Worm (Caenorhabditis elegans) whole organism, L4 larva: ENCODE data around the gene D2089.3.

ENCODE experiments used
- F26F4.8 ChIP-seq: fragments of 200-800 bp; sonication (Bioruptor generic); conservative IDR thresholded peaks from 2 replicates; pipeline ENCODE4 v1.3.6; 2022; ENCODE audit warnings: missing genetic modification characterization, missing compliant biosample characterization
- F37D6.2 ChIP-seq: sonication (generic microtip); optimal IDR thresholded peaks from 2 replicates; lab custom pipeline; 2016; ENCODE audit warnings: mild to moderate bottlenecking, missing genetic modification characterization, missing compliant biosample characterization
- F44E2.7 ChIP-seq: fragments of 200-800 bp; sonication (Bioruptor generic); IDR thresholded peaks from 2 replicates; pipeline ENCODE4 v2.1.2; 2022; ENCODE audit warnings: missing genetic modification characterization, missing compliant biosample characterization
- Y48G9A.11 ChIP-seq: fragments of 200-800 bp; sonication (Bioruptor generic); IDR thresholded peaks from 2 replicates; pipeline ENCODE4 v1.3.6; 2022; ENCODE audit warnings: missing genetic modification reagents, missing genetic modification characterization, missing compliant biosample characterization
- ZK546.5 ChIP-seq, 2 experiments: sonication (generic microtip); optimal IDR thresholded peaks; 2 replicates each; lab custom pipeline; 2017; ENCODE audit warnings: missing biosample characterization in 2 of 2, missing genetic modification characterization in 2 of 2
- aha-1 ChIP-seq: fragments of 150-350 bp; peaks from one replicate; lab custom pipeline; 2014; ENCODE audit warnings: missing biosample characterization, missing genetic modification characterization
- aly-2 ChIP-seq: sonication (generic microtip); optimal IDR thresholded peaks from 2 replicates; lab custom pipeline; 2018; ENCODE audit warnings: missing biosample characterization, missing genetic modification characterization
- ama-1 ChIP-seq: fragments of 150-350 bp; optimal IDR thresholded peaks from 2 replicates; lab custom pipeline; 2014; ENCODE audit warnings: inconsistent platforms, mixed read lengths
- ceh-44 ChIP-seq: fragments of 200-800 bp; sonication (Bioruptor generic); IDR thresholded peaks from 2 replicates; pipeline ENCODE4 v1.3.6; 2022; ENCODE audit warnings: missing genetic modification reagents, missing genetic modification characterization, missing compliant biosample characterization
- ceh-82 ChIP-seq: sonication (generic microtip); optimal IDR thresholded peaks from 2 replicates; lab custom pipeline; 2017; ENCODE audit warnings: missing biosample characterization, missing genetic modification characterization
- daf-16 ChIP-seq, 3 experiments: sonication (generic microtip); optimal IDR thresholded peaks; 2 replicates each; lab custom pipeline; 2016 to 2017; ENCODE audit warnings: missing genetic modification characterization in 3 of 3, missing genetic modification reagents in 3 of 3, mild to moderate bottlenecking in 2 of 3, missing compliant biosample characterization in 2 of 3, missing biosample characterization in 1 of 3, moderate library complexity in 1 of 3
- dmd-9 ChIP-seq: fragments of 200-800 bp; sonication (Bioruptor generic); IDR thresholded peaks from 2 replicates; pipeline ENCODE4 v1.3.6; 2022; ENCODE audit warnings: missing genetic modification reagents, missing genetic modification characterization, missing compliant biosample characterization
- duxl-1 ChIP-seq: sonication (generic microtip); optimal IDR thresholded peaks from 2 replicates; lab custom pipeline; 2016; ENCODE audit warnings: mild to moderate bottlenecking, missing genetic modification characterization, moderate library complexity, missing compliant biosample characterization; ENCODE audit not compliant: poor library complexity
- dve-1 ChIP-seq: sonication (generic microtip); optimal IDR thresholded peaks from 2 replicates; lab custom pipeline; 2017; ENCODE audit warnings: antibody characterized with exemption, mild to moderate bottlenecking, missing genetic modification characterization, missing compliant biosample characterization; ENCODE audit not compliant: insufficient read depth
- egl-27 ChIP-seq: sonication (generic microtip); optimal IDR thresholded peaks from 3 replicates; lab custom pipeline; 2017; ENCODE audit warnings: missing biosample characterization, missing genetic modification reagents, missing genetic modification characterization
- hif-1 ChIP-seq, 2 experiments: sonication (generic microtip); optimal IDR thresholded peaks; 2 replicates each; lab custom pipeline; 2016 to 2017; ENCODE audit warnings: missing compliant biosample characterization in 2 of 2, missing genetic modification characterization in 2 of 2, missing genetic modification reagents in 2 of 2, missing genotype in 2 of 2, mild to moderate bottlenecking in 1 of 2
- hlh-11 ChIP-seq: fragments of 200-800 bp; sonication (Bioruptor generic); optimal IDR thresholded peaks from 2 replicates; lab custom pipeline; 2018; ENCODE audit warnings: mild to moderate bottlenecking, missing genetic modification characterization, missing compliant biosample characterization
- hmg-1.1 ChIP-seq: fragments of 200-800 bp; sonication (Bioruptor generic); IDR thresholded peaks from 2 replicates; pipeline ENCODE4 v1.3.6; 2022; ENCODE audit warnings: missing genetic modification reagents, missing genetic modification characterization, missing compliant biosample characterization
- jun-1 ChIP-seq: fragments of 150-350 bp; optimal IDR thresholded peaks from 2 replicates; lab custom pipeline; 2014; ENCODE audit warnings: missing biosample characterization, missing genetic modification reagents, missing genetic modification characterization
- lin-13 ChIP-seq: fragments of 150-350 bp; optimal IDR thresholded peaks from 2 replicates; lab custom pipeline; 2014; ENCODE audit warnings: missing biosample characterization, missing genetic modification reagents, missing genetic modification characterization
- lin-38 ChIP-seq: fragments of 200-800 bp; sonication (Bioruptor generic); IDR thresholded peaks from 2 replicates; pipeline ENCODE4 v1.3.6; 2022; ENCODE audit warnings: missing genetic modification reagents, missing genetic modification characterization, missing compliant biosample characterization
- lir-3 ChIP-seq: sonication (generic microtip); optimal IDR thresholded peaks from 2 replicates; lab custom pipeline; 2016; ENCODE audit warnings: mild to moderate bottlenecking, missing genetic modification characterization, missing compliant biosample characterization
- lsy-2 ChIP-seq, 2 experiments: fragments of 150-350 bp in 1 of 2; sonication (generic microtip) in 1 of 2; optimal IDR thresholded peaks; 2 replicates each; lab custom pipeline; 2014 to 2017; ENCODE audit warnings: missing biosample characterization in 2 of 2, missing genetic modification characterization in 2 of 2
- madf-5 ChIP-seq, 2 experiments: fragments of 200-800 bp; sonication (Bioruptor generic); IDR thresholded peaks; 2 replicates each; pipeline ENCODE4 v1.3.6; 2022; ENCODE audit warnings: missing compliant biosample characterization in 2 of 2, missing genetic modification characterization in 2 of 2
- mep-1 ChIP-seq: fragments of 150-350 bp; sonication (generic microtip); optimal IDR thresholded peaks from 3 replicates; lab custom pipeline; 2014; ENCODE audit warnings: missing biosample characterization, missing genetic modification characterization
- mes-2 ChIP-seq: sonication (generic microtip); optimal IDR thresholded peaks from 2 replicates; lab custom pipeline; 2016; ENCODE audit warnings: missing genotype, mild to moderate bottlenecking, missing genetic modification characterization, missing compliant biosample characterization; ENCODE audit not compliant: poor library complexity, severe bottlenecking
- mxl-2 ChIP-seq: fragments of 200-800 bp; sonication (Bioruptor generic); conservative IDR thresholded peaks from 2 replicates; pipeline ENCODE4 v1.3.6; 2022; ENCODE audit warnings: missing genetic modification reagents, missing genetic modification characterization, missing compliant biosample characterization
- mxl-3 ChIP-seq: fragments of 200-800 bp; sonication (Bioruptor generic); optimal IDR thresholded peaks from 2 replicates; lab custom pipeline; 2018; ENCODE audit warnings: mild to moderate bottlenecking, missing genetic modification characterization, missing compliant biosample characterization
- nhr-102 ChIP-seq: sonication (generic microtip); optimal IDR thresholded peaks from 2 replicates; lab custom pipeline; 2016; ENCODE audit warnings: mild to moderate bottlenecking, missing genetic modification characterization, moderate library complexity, missing compliant biosample characterization
- nhr-11 ChIP-seq: fragments of 150-350 bp; optimal IDR thresholded peaks from 2 replicates; lab custom pipeline; 2014; ENCODE audit warnings: missing biosample characterization, missing genetic modification characterization
- nhr-25 ChIP-seq: sonication (generic microtip); optimal IDR thresholded peaks from 2 replicates; lab custom pipeline; 2017; ENCODE audit warnings: missing genetic modification characterization, mild to moderate bottlenecking, missing compliant biosample characterization, antibody characterized with exemption, moderate library complexity, borderline replicate concordance; ENCODE audit not compliant: insufficient read depth
- nhr-28 ChIP-seq: fragments of 150-350 bp; optimal IDR thresholded peaks from 2 replicates; lab custom pipeline; 2014; ENCODE audit warnings: missing biosample characterization, missing genetic modification characterization
- nhr-42 ChIP-seq: fragments of 200-800 bp; sonication (Bioruptor generic); IDR thresholded peaks from 2 replicates; pipeline ENCODE4 v1.3.6; 2022; ENCODE audit warnings: missing genetic modification characterization, missing compliant biosample characterization
- nhr-48 ChIP-seq: sonication (generic microtip); optimal IDR thresholded peaks from 2 replicates; lab custom pipeline; 2016; ENCODE audit warnings: mild to moderate bottlenecking, missing genetic modification characterization, missing compliant biosample characterization
- nhr-77 ChIP-seq: fragments of 150-350 bp; optimal IDR thresholded peaks from 2 replicates; lab custom pipeline; 2014; ENCODE audit warnings: missing biosample characterization, missing genetic modification characterization
- pha-4 ChIP-seq, 2 experiments: fragments of 150-350 bp in 1 of 2; fragments of 200-800 bp in 1 of 2; sonication (Bioruptor generic) in 1 of 2; IDR thresholded peaks in 1 of 2; optimal IDR thresholded peaks in 1 of 2; 2 replicates each; pipeline versions ENCODE4 v1.3.6 to Lab custom; 2014 to 2022; ENCODE audit warnings: missing genetic modification characterization in 2 of 2, missing genetic modification reagents in 2 of 2, missing biosample characterization in 1 of 2, missing compliant biosample characterization in 1 of 2
- rbr-2 ChIP-seq: sonication (generic microtip); optimal IDR thresholded peaks from 2 replicates; lab custom pipeline; 2016; ENCODE audit warnings: missing genotype, missing genetic modification characterization, missing compliant biosample characterization
- saeg-2 ChIP-seq: fragments of 200-800 bp; sonication (Bioruptor generic); IDR thresholded peaks from 2 replicates; pipeline ENCODE4 v1.3.6; 2022; ENCODE audit warnings: missing genetic modification reagents, missing genetic modification characterization, missing compliant biosample characterization
- set-16 ChIP-seq: fragments of 200-800 bp; sonication (Bioruptor generic); IDR thresholded peaks from 2 replicates; pipeline ENCODE4 v1.3.6; 2022; ENCODE audit warnings: missing genetic modification reagents, missing genetic modification characterization, missing compliant biosample characterization
- skn-1 ChIP-seq: fragments of 150-350 bp; optimal IDR thresholded peaks from 2 replicates; lab custom pipeline; 2014; ENCODE audit warnings: missing biosample characterization, missing genetic modification characterization
- snpc-1.2 ChIP-seq: fragments of 200-800 bp; sonication (Bioruptor generic); IDR thresholded peaks from 2 replicates; pipeline ENCODE4 v1.3.6; 2022; ENCODE audit warnings: missing genetic modification reagents, missing genetic modification characterization, missing compliant biosample characterization
- unc-130 ChIP-seq: sonication (generic microtip); optimal IDR thresholded peaks from 2 replicates; lab custom pipeline; 2016; ENCODE audit warnings: missing genetic modification reagents, missing genetic modification characterization, missing compliant biosample characterization
- unc-39 ChIP-seq: sonication (generic microtip); optimal IDR thresholded peaks from 2 replicates; lab custom pipeline; 2017; ENCODE audit warnings: missing biosample characterization, missing genetic modification characterization
- unc-62 ChIP-seq, 3 experiments: fragments of 150-350 bp in 1 of 3; sonication (generic microtip); optimal IDR thresholded peaks in 2 of 3; peaks in 1 of 3; 1 replicate in 1 of 3; 2 replicates in 2 of 3; lab custom pipeline; 2014 to 2017; ENCODE audit warnings: missing biosample characterization in 3 of 3, missing genetic modification characterization in 3 of 3, missing genetic modification reagents in 3 of 3, missing genotype in 1 of 3
- zfp-2 ChIP-seq: sonication (generic microtip); optimal IDR thresholded peaks from 2 replicates; lab custom pipeline; 2016; ENCODE audit warnings: mild to moderate bottlenecking, missing genetic modification characterization, missing compliant biosample characterization

D2089.3 gene

DNA sequence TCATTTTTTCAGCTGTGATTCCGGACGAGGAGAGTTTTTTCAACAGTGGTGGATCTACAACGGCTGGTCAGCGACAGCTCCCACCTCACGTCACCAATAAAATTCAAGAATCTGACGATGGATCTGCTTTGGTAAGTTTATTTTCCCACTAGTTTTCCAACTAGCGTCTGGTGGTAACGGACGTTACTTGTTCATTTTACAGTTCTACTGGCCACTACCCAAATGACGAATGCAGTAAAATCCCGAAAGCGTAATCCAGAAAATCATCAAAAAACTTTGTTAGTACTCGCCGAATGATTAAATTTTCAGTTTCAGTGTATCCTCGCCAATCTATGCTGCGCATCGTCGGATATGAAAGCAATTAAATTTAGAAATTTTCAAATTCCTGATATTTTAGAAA, 5.3 kb downstream of the D2089.3 start:
- TF ChIP-seq duxl-1 (tag; lab: Kevin White, UChicago) (no peak), saeg-2 (GFP tag; lab: Robert Waterston, UW) (no peak), pha-4 (GFP tag; IDR thresholded peaks at IDR 0.05; lab: Robert Waterston, UW) (no peak), pha-4 (tag; optimal IDR thresholded peaks at IDR 0.05; lab: Kevin White, UChicago) (no peak), aha-1 (tag; lab: Kevin White, UChicago) (peak; percentile 59)

DNA sequence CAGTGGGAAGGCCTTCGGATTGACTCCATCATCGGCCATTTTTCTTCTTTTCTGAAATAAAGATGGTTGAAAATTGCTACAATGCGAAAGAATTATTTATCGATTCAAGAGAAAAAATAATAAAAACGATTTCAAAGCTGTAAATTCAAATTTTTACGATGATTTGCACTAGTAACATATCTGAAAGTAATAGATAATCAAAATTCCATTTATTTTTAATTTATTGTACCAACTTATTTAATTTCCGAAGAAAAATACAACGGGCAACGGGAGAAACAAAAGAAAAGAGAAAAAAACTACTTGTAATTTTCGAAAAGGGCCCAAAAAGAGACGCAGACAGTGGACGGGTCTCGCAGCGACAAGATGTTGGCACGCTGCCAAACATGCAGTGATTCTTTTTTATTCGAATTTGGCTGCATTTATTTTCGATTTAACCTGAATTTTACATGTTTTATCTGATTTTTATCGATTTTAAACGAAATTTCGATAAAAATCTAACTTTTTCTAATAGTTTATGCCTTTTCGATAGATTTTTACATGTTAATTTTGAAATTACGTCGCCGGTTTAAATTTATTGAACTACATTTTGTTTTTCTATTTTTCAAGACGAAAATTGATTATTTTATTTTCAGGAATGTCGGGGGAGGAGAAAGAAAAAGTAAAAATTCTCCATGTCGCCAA, 6.2 kb downstream of the D2089.3 start, which contains the start of the genes snu-13 and rsp-7:
Gene snu-13, minus strand, starts transcription at position 51 of the 681 bp plus-strand sequence.
Gene rsp-7, plus strand, starts transcription at position 631 of the 681 bp plus-strand sequence.
- peak; percentile 69 for TF ChIP-seq nhr-77 (tag; lab: Kevin White, UChicago)
- TF ChIP-seq unc-39 = no peak
- no peak for TF ChIP-seq egl-27 (tag; lab: Kevin White, UChicago)
- peak; percentile 68 for TF ChIP-seq zfp-2 (tag; lab: Kevin White, UChicago)
- no peak for TF ChIP-seq mxl-2
- 0 out of 2 replicates have a peak, but pooled peaks have one; percentile 19 for TF ChIP-seq pha-4 (GFP tag; IDR thresholded peaks at IDR 0.05; lab: Robert Waterston, UW)
- peak; percentile 71 for TF ChIP-seq pha-4 (tag; optimal IDR thresholded peaks at IDR 0.05; lab: Kevin White, UChicago)
- no peak for TF ChIP-seq skn-1 (tag; lab: Kevin White, UChicago)
- TF ChIP-seq rbr-2 (tag; lab: Kevin White, UChicago) = peak; percentile 25
- TF ChIP-seq ceh-44 = no peak
- peak; percentile 71 for TF ChIP-seq lin-13
- peak; percentile 36 for TF ChIP-seq nhr-28 (tag; lab: Kevin White, UChicago)
- TF ChIP-seq Y48G9A.11 (GFP tag; lab: Robert Waterston, UW) = no peak
- TF ChIP-seq nhr-11 (tag; lab: Kevin White, UChicago) = peak; percentile 58
- TF ChIP-seq daf-16 (GFP tag; optimal IDR thresholded peaks at IDR 0.05; lab: Kevin White, UChicago) = no peak
- peak; percentile 12 for TF ChIP-seq daf-16 (tag; optimal IDR thresholded peaks at IDR 0.05; lab: Kevin White, UChicago)
- TF ChIP-seq unc-130 (GFP tag; lab: Kevin White, UChicago) = no peak
- TF ChIP-seq hmg-1.1 (GFP tag; lab: Robert Waterston, UW) = 0 out of 2 replicates have a peak, but pooled peaks have one; percentile 37
- TF ChIP-seq ceh-82 (tag; lab: Kevin White, UChicago) = no peak
- no peak for TF ChIP-seq jun-1 (tag; lab: Kevin White, UChicago)
- TF ChIP-seq F26F4.8 (GFP tag; lab: Robert Waterston, UW) = no peak
- TF ChIP-seq set-16 (GFP tag; lab: Robert Waterston, UW) = no peak
- no peak for TF ChIP-seq lir-3 (tag; lab: Kevin White, UChicago)
- TF ChIP-seq snpc-1.2 (GFP tag; lab: Robert Waterston, UW) = no peak
- TF ChIP-seq lsy-2 (tag; optimal IDR thresholded peaks at IDR 0.05; lab: Kevin White, UChicago) = peak in 1 of 2 experiments; percentile 92
- TF ChIP-seq unc-62 (GFP tag; optimal IDR thresholded peaks at IDR 0.05 in 1 of 2; lab: Kevin White, UChicago) = peak in 1 of 2 experiments; percentile 12
- TF ChIP-seq unc-62 (tag; optimal IDR thresholded peaks at IDR 0.05; lab: Kevin White, UChicago) = no peak
- TF ChIP-seq dmd-9 (GFP tag; lab: Robert Waterston, UW) = no peak
- TF ChIP-seq mep-1 (tag; lab: Kevin White, UChicago) = peak; percentile 76
- no peak for TF ChIP-seq nhr-42
- TF ChIP-seq ZK546.5 (tag; optimal IDR thresholded peaks at IDR 0.05; lab: Kevin White, UChicago) = no peak
- peak in 1 of 2 experiments; percentile 44 for TF ChIP-seq hif-1 (tag; optimal IDR thresholded peaks at IDR 0.05; lab: Kevin White, UChicago)
- TF ChIP-seq hlh-11 (tag; lab: Kevin White, UChicago) = peak; percentile 65
- TF ChIP-seq ama-1 = no peak
- no peak for TF ChIP-seq nhr-48 (tag; lab: Kevin White, UChicago)
- TF ChIP-seq nhr-25 (tag; lab: Kevin White, UChicago) = peak; percentile 60
- peak; percentile 88 for TF ChIP-seq mes-2 (tag; lab: Kevin White, UChicago)
- TF ChIP-seq nhr-102 (tag; lab: Kevin White, UChicago) = no peak
- no peak for TF ChIP-seq F44E2.7 (GFP tag; lab: Robert Waterston, UW)
- TF ChIP-seq dve-1 (tag; lab: Kevin White, UChicago) = peak; percentile 86
- no peak for TF ChIP-seq F37D6.2 (tag; lab: Kevin White, UChicago)
- peak; percentile 0 for TF ChIP-seq mxl-3 (GFP tag; lab: Kevin White, UChicago)
- TF ChIP-seq duxl-1 (tag; lab: Kevin White, UChicago) = no peak
- TF ChIP-seq aly-2 (tag; lab: Kevin White, UChicago) = no peak
- TF ChIP-seq lin-38 (GFP tag; lab: Robert Waterston, UW) = peak; percentile 77
- no peak for TF ChIP-seq madf-5 (GFP tag; IDR thresholded peaks at IDR 0.05; lab: Robert Waterston, UW)
